Fruit fly (Drosophila melanogaster): ENCODE measurements around the gene alpha-Est9.

alpha-Est9 gene

dm6 chr3R:7493171-7493570, 11.7 kb downstream of the alpha-Est9 start, which contains the start of gene CG42656:
Gene CG42656, minus strand, starts transcription at chr3R:7493271.
- TF ChIP-seq Sin3A (optimal IDR thresholded peaks at IDR 0.05) (no peak), insv (optimal IDR thresholded peaks at IDR 0.05) (no peak), Myc (optimal IDR thresholded peaks at IDR 0.05) (no peak), psq (optimal IDR thresholded peaks at IDR 0.05) (no peak), ttk (optimal IDR thresholded peaks at IDR 0.05) (no peak), h (optimal IDR thresholded peaks at IDR 0.05) (no peak)

dm6 chr3R:7492099-7492498, 12.8 kb downstream of the alpha-Est9 start:
- TF ChIP-seq insv (optimal IDR thresholded peaks at IDR 0.05), result no peak
- no peak for TF ChIP-seq Sin3A (optimal IDR thresholded peaks at IDR 0.05)
- TF ChIP-seq ttk (optimal IDR thresholded peaks at IDR 0.05), result no peak
- no peak for TF ChIP-seq Myc (optimal IDR thresholded peaks at IDR 0.05)
- TF ChIP-seq h (optimal IDR thresholded peaks at IDR 0.05), result no peak
- no peak for TF ChIP-seq psq (optimal IDR thresholded peaks at IDR 0.05)

- TF ChIP-seq insv (optimal IDR thresholded peaks at IDR 0.05) (no peak), Sin3A (optimal IDR thresholded peaks at IDR 0.05) (no peak), h (optimal IDR thresholded peaks at IDR 0.05) (no peak), psq (optimal IDR thresholded peaks at IDR 0.05) (no peak), ttk (optimal IDR thresholded peaks at IDR 0.05) (no peak), Myc (optimal IDR thresholded peaks at IDR 0.05) (no peak)
Measured at dm6 chr3R:7491453-7491853, 13.4 kb downstream of the alpha-Est9 start.

- no peak for TF ChIP-seq h (optimal IDR thresholded peaks at IDR 0.05)
- no peak for TF ChIP-seq ttk (optimal IDR thresholded peaks at IDR 0.05)
Measured at dm6 chr3R:7490884-7491283, 14.0 kb downstream of the alpha-Est9 start.

- TF ChIP-seq ttk (optimal IDR thresholded peaks at IDR 0.05) (no peak), h (optimal IDR thresholded peaks at IDR 0.05) (no peak), Sin3A (optimal IDR thresholded peaks at IDR 0.05) (no peak), insv (optimal IDR thresholded peaks at IDR 0.05) (no peak), psq (optimal IDR thresholded peaks at IDR 0.05) (no peak), Myc (optimal IDR thresholded peaks at IDR 0.05) (no peak)
Measured at dm6 chr3R:7489902-7490301, 15.0 kb downstream of the alpha-Est9 start.

dm6 chr3R:7475708-7476107, 29.2 kb downstream of the alpha-Est9 start:
- TF ChIP-seq insv (optimal IDR thresholded peaks at IDR 0.05) (no peak), psq (optimal IDR thresholded peaks at IDR 0.05) (no peak), Sin3A (optimal IDR thresholded peaks at IDR 0.05) (no peak), Myc (optimal IDR thresholded peaks at IDR 0.05) (no peak), h (optimal IDR thresholded peaks at IDR 0.05) (no peak), ttk (optimal IDR thresholded peaks at IDR 0.05) (no peak)

dm6 chr3R:7474616-7475120, 30.2 kb downstream of the alpha-Est9 start:
- TF ChIP-seq Myc (optimal IDR thresholded peaks at IDR 0.05), result no peak
- TF ChIP-seq insv (optimal IDR thresholded peaks at IDR 0.05), result peak; percentile 17

- TF ChIP-seq Myc (optimal IDR thresholded peaks at IDR 0.05), result no peak
Measured at dm6 chr3R:7473767-7474254, 31.1 kb downstream of the alpha-Est9 start, which contains the start of gene CG1142. Gene CG1142, minus strand, starts transcription at chr3R:7473781.

- TF ChIP-seq insv (optimal IDR thresholded peaks at IDR 0.05), result no peak
- TF ChIP-seq Myc (optimal IDR thresholded peaks at IDR 0.05), result no peak
- no peak for TF ChIP-seq psq (optimal IDR thresholded peaks at IDR 0.05)
Measured at dm6 chr3R:7471894-7472293, 33.0 kb downstream of the alpha-Est9 start.
